Worm (Caenorhabditis elegans) whole organism, young adult: ENCODE results near the gene smim-14.

ENCODE experiments used
- C06A6.2 ChIP-seq: fragments of 200-800 bp; sonication (Bioruptor generic); conservative IDR thresholded peaks from 2 replicates; pipeline ENCODE4 v1.3.6; 2022; ENCODE audit warnings: missing genetic modification characterization, missing compliant biosample characterization
- D2030.7 ChIP-seq: fragments of 200-800 bp; sonication (Bioruptor generic); IDR thresholded peaks from 2 replicates; pipeline ENCODE4 v1.3.6; 2022; ENCODE audit warnings: missing genetic modification reagents, missing genetic modification characterization, missing compliant biosample characterization
- F22D6.2 ChIP-seq: sonication (generic microtip); optimal IDR thresholded peaks from 2 replicates; lab custom pipeline; 2016; ENCODE audit warnings: mild to moderate bottlenecking, missing genetic modification characterization, missing compliant biosample characterization
- F33H1.4 ChIP-seq: fragments of 200-800 bp; sonication (Bioruptor generic); IDR thresholded peaks from 2 replicates; pipeline ENCODE4 v1.3.6; 2022; ENCODE audit warnings: missing genetic modification reagents, missing genetic modification characterization, missing compliant biosample characterization
- F55B11.4 ChIP-seq: sonication (generic microtip); optimal IDR thresholded peaks from 2 replicates; lab custom pipeline; 2016; ENCODE audit warnings: missing compliant biosample characterization, missing genetic modification characterization, borderline replicate concordance; ENCODE audit not compliant: insufficient read depth
- F57A8.1 ChIP-seq: fragments of 200-800 bp; sonication (Bioruptor generic); optimal IDR thresholded peaks from 2 replicates; lab custom pipeline; 2018; ENCODE audit warnings: mild to moderate bottlenecking, missing genetic modification characterization, moderate library complexity, missing compliant biosample characterization
- F57C9.4 ChIP-seq: sonication (generic microtip); optimal IDR thresholded peaks from 2 replicates; lab custom pipeline; 2017; ENCODE audit warnings: mild to moderate bottlenecking, missing genetic modification characterization, missing compliant biosample characterization
- Y53F4B.3 ChIP-seq: fragments of 200-800 bp; sonication (Bioruptor generic); IDR thresholded peaks from 2 replicates; pipeline ENCODE4 v1.3.6; 2022; ENCODE audit warnings: missing genetic modification reagents, missing genetic modification characterization, missing compliant biosample characterization
- Y56A3A.18 ChIP-seq: fragments of 200-800 bp; sonication (Bioruptor generic); IDR thresholded peaks from 2 replicates; pipeline ENCODE4 v1.3.6; 2022; ENCODE audit warnings: missing genetic modification reagents, missing genetic modification characterization, missing compliant biosample characterization
- attf-3 ChIP-seq: fragments of 200-800 bp; sonication (Bioruptor generic); conservative IDR thresholded peaks from 2 replicates; pipeline ENCODE4 v1.3.6; 2022; ENCODE audit warnings: missing genetic modification reagents, missing genetic modification characterization, missing compliant biosample characterization
- bed-2 ChIP-seq: fragments of 200-800 bp; sonication (Bioruptor generic); IDR thresholded peaks from 2 replicates; pipeline ENCODE4 v1.3.6; 2022; ENCODE audit warnings: missing genetic modification reagents, missing genetic modification characterization, missing compliant biosample characterization
- cebp-2 ChIP-seq: fragments of 200-800 bp; sonication (Bioruptor generic); IDR thresholded peaks from 2 replicates; pipeline ENCODE4 v1.3.6; 2022; ENCODE audit warnings: missing genetic modification characterization, missing compliant biosample characterization
- ceh-79 ChIP-seq: sonication (generic microtip); optimal IDR thresholded peaks from 2 replicates; lab custom pipeline; 2017; ENCODE audit warnings: mild to moderate bottlenecking, missing genetic modification characterization, missing compliant biosample characterization
- ceh-91 ChIP-seq: fragments of 200-800 bp; sonication (Bioruptor generic); IDR thresholded peaks from 2 replicates; pipeline ENCODE4 v1.3.6; 2022; ENCODE audit warnings: missing genetic modification reagents, missing genetic modification characterization, missing compliant biosample characterization
- efl-1 ChIP-seq: fragments of 150-350 bp; optimal IDR thresholded peaks from 2 replicates; lab custom pipeline; 2014; ENCODE audit warnings: missing biosample characterization, missing genetic modification reagents, missing genetic modification characterization
- ets-4 ChIP-seq: fragments of 200-800 bp; sonication (Bioruptor generic); optimal IDR thresholded peaks from 2 replicates; lab custom pipeline; 2018; ENCODE audit warnings: mild to moderate bottlenecking, missing genetic modification characterization, missing compliant biosample characterization
- him-1 ChIP-seq: sonication (generic microtip); optimal IDR thresholded peaks from 2 replicates; lab custom pipeline; 2016; ENCODE audit warnings: missing genotype, missing genetic modification reagents, missing genetic modification characterization, missing compliant biosample characterization
- hlh-12 ChIP-seq: sonication (generic microtip); optimal IDR thresholded peaks from 2 replicates; lab custom pipeline; 2016; ENCODE audit warnings: missing genetic modification characterization, missing compliant biosample characterization
- hmg-1.2 ChIP-seq: fragments of 200-800 bp; sonication (Bioruptor generic); IDR thresholded peaks from 2 replicates; pipeline ENCODE4 v1.3.6; 2022; ENCODE audit warnings: missing genetic modification reagents, missing genetic modification characterization, missing compliant biosample characterization
- lin-35 ChIP-seq, 3 experiments: fragments of 150-350 bp in 2 of 3; sonication (generic microtip) in 1 of 3; optimal IDR thresholded peaks; 2 replicates each; lab custom pipeline; 2014 to 2018; ENCODE audit warnings: missing biosample characterization in 3 of 3, missing genetic modification characterization in 3 of 3, missing genetic modification reagents in 3 of 3
- lin-54 ChIP-seq: fragments of 200-800 bp; sonication (Bioruptor generic); optimal IDR thresholded peaks from 2 replicates; lab custom pipeline; 2018; ENCODE audit warnings: mild to moderate bottlenecking, missing genetic modification characterization, missing compliant biosample characterization
- lsl-1 ChIP-seq: fragments of 200-800 bp; sonication (Bioruptor generic); optimal IDR thresholded peaks from 2 replicates; lab custom pipeline; 2018; ENCODE audit warnings: mild to moderate bottlenecking, missing genetic modification characterization, moderate library complexity, missing compliant biosample characterization
- madf-3 ChIP-seq: fragments of 200-800 bp; sonication (Bioruptor generic); IDR thresholded peaks from 2 replicates; pipeline ENCODE4 v1.3.6; 2022; ENCODE audit warnings: missing genetic modification reagents, missing genetic modification characterization, missing compliant biosample characterization
- madf-8 ChIP-seq: fragments of 200-800 bp; sonication (Bioruptor generic); conservative IDR thresholded peaks from 2 replicates; pipeline ENCODE4 v1.3.6; 2022; ENCODE audit warnings: missing genetic modification reagents, missing genetic modification characterization, missing compliant biosample characterization
- mcd-1 ChIP-seq: fragments of 200-800 bp; sonication (Bioruptor generic); IDR thresholded peaks from 2 replicates; pipeline ENCODE4 v1.3.6; 2022; ENCODE audit warnings: missing genetic modification reagents, missing genetic modification characterization, missing compliant biosample characterization
- nfya-2 ChIP-seq: fragments of 200-800 bp; sonication (Bioruptor generic); IDR thresholded peaks from 2 replicates; pipeline ENCODE4 v1.3.6; 2022; ENCODE audit warnings: missing genetic modification reagents, missing genetic modification characterization, missing compliant biosample characterization
- nfyb-1 ChIP-seq: fragments of 200-800 bp; sonication (Bioruptor generic); IDR thresholded peaks from 2 replicates; pipeline ENCODE4 v1.3.6; 2022; ENCODE audit warnings: missing genetic modification reagents, missing genetic modification characterization, missing compliant biosample characterization
- nhr-120 ChIP-seq: fragments of 200-800 bp; sonication (Bioruptor generic); IDR thresholded peaks from 2 replicates; pipeline ENCODE4 v1.3.6; 2022; ENCODE audit warnings: missing genetic modification characterization, missing compliant biosample characterization
- nhr-179 ChIP-seq: sonication (generic microtip); optimal IDR thresholded peaks from 2 replicates; lab custom pipeline; 2016; ENCODE audit warnings: mild to moderate bottlenecking, missing genetic modification characterization, missing compliant biosample characterization
- nhr-80 ChIP-seq: sonication (generic microtip); optimal IDR thresholded peaks from 2 replicates; lab custom pipeline; 2016; ENCODE audit warnings: missing genetic modification characterization, missing compliant biosample characterization
- pbrm-1 ChIP-seq: fragments of 200-800 bp; sonication (Bioruptor generic); IDR thresholded peaks from 2 replicates; pipeline ENCODE4 v1.3.6; 2022; ENCODE audit warnings: missing genetic modification reagents, missing genetic modification characterization, missing compliant biosample characterization
- pha-4 ChIP-seq: fragments of 150-350 bp; sonication (generic microtip); optimal IDR thresholded peaks from 2 replicates; lab custom pipeline; 2014; ENCODE audit warnings: missing biosample characterization, missing genetic modification reagents, missing genetic modification characterization
- snpc-1.1 ChIP-seq: sonication (generic microtip); optimal IDR thresholded peaks from 2 replicates; lab custom pipeline; 2017; ENCODE audit warnings: missing genetic modification characterization, mild to moderate bottlenecking, missing compliant biosample characterization, antibody characterized with exemption, moderate library complexity, missing genotype, missing genetic modification reagents; ENCODE audit not compliant: insufficient read depth
- snpc-4 ChIP-seq, 5 experiments: fragments of 150-350 bp in 1 of 5; sonication (generic microtip) in 4 of 5; optimal IDR thresholded peaks; 2 replicates each; lab custom pipeline; 2014 to 2018; ENCODE audit warnings: missing genetic modification characterization in 5 of 5, missing biosample characterization in 3 of 5, antibody characterized with exemption in 2 of 5, mild to moderate bottlenecking in 2 of 5, missing compliant biosample characterization in 2 of 5, missing genotype in 2 of 5, moderate library complexity in 2 of 5, missing genetic modification reagents in 1 of 5
- somi-1 ChIP-seq: fragments of 200-800 bp; sonication (Bioruptor generic); optimal IDR thresholded peaks from 2 replicates; lab custom pipeline; 2018; ENCODE audit warnings: mild to moderate bottlenecking, missing genetic modification characterization, missing compliant biosample characterization
- tbp1 ChIP-seq: fragments of 200-800 bp; sonication (Bioruptor generic); optimal IDR thresholded peaks from 2 replicates; lab custom pipeline; 2018; ENCODE audit warnings: mild to moderate bottlenecking, missing genetic modification characterization, missing compliant biosample characterization
- tbx-9 ChIP-seq: sonication (generic microtip); optimal IDR thresholded peaks from 2 replicates; lab custom pipeline; 2016; ENCODE audit warnings: borderline replicate concordance, missing genetic modification characterization, inconsistent platforms, missing compliant biosample characterization
- unc-130 ChIP-seq: sonication (generic microtip); optimal IDR thresholded peaks from 2 replicates; lab custom pipeline; 2016; ENCODE audit warnings: missing genetic modification reagents, missing genetic modification characterization, missing compliant biosample characterization
- unc-62 ChIP-seq: fragments of 150-350 bp; optimal IDR thresholded peaks from 2 replicates; lab custom pipeline; 2014; ENCODE audit warnings: missing biosample characterization, missing genetic modification reagents, missing genetic modification characterization
- ztf-25 ChIP-seq: fragments of 200-800 bp; sonication (Bioruptor generic); IDR thresholded peaks from 2 replicates; pipeline ENCODE4 v1.3.6; 2022; ENCODE audit warnings: missing genetic modification reagents, missing genetic modification characterization, missing compliant biosample characterization
- ztf-26 ChIP-seq: sonication (generic microtip); optimal IDR thresholded peaks from 2 replicates; lab custom pipeline; 2017; ENCODE audit warnings: missing genetic modification characterization, missing compliant biosample characterization
- ztf-28 ChIP-seq: fragments of 200-800 bp; sonication (Bioruptor generic); IDR thresholded peaks from 2 replicates; pipeline ENCODE4 v1.3.6; 2022; ENCODE audit warnings: missing genetic modification reagents, missing genetic modification characterization, missing compliant biosample characterization
- ztf-6 ChIP-seq: fragments of 200-800 bp; sonication (Bioruptor generic); IDR thresholded peaks from 2 replicates; pipeline ENCODE4 v1.3.6; 2022; ENCODE audit warnings: missing genetic modification reagents, missing genetic modification characterization, missing compliant biosample characterization

The smim-14 gene

ce11 chrIII:3486055-3486454, 16.5 kb upstream of the smim-14 start:
- no peak for TF ChIP-seq ceh-79 (tag; lab: Kevin White, UChicago)

DNA sequence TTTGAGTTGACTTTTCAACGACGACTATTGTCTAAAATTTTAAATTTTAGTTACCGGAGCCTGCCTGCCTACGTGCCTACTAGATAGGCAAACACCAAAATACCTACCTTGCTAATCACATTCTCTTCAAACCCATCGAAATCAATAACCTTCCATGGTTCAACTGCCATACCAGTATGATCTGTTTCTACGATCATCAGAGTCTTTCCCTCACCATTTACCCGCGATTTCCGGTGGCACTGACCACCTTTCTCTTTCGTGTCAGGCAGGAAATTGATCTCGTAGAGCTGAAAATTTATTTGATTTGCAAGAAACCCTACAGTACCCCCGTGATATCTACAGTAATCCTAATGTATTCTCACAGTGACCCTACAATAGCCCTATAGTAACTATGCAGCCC, 15.4 kb upstream of the smim-14 start:
- no peak for TF ChIP-seq bed-2 (GFP tag; lab: Robert Waterston, UW)
- no peak for TF ChIP-seq F55B11.4 (tag; lab: Kevin White, UChicago)
- TF ChIP-seq nhr-120 (GFP tag; lab: Robert Waterston, UW) = no peak
- no peak for TF ChIP-seq F33H1.4 (GFP tag; lab: Robert Waterston, UW)
- no peak for TF ChIP-seq hlh-12 (tag; lab: Kevin White, UChicago)
- no peak for TF ChIP-seq cebp-2 (GFP tag; lab: Robert Waterston, UW)
- TF ChIP-seq nfya-2 (GFP tag; lab: Robert Waterston, UW) = no peak
- TF ChIP-seq ztf-25 (GFP tag; lab: Robert Waterston, UW) = no peak
- no peak for TF ChIP-seq unc-130
- TF ChIP-seq pha-4 (tag; lab: Kevin White, UChicago) = no peak
- no peak for TF ChIP-seq ets-4 (GFP tag; lab: Kevin White, UChicago)
- no peak for TF ChIP-seq tbx-9 (tag; lab: Kevin White, UChicago)
- no peak for TF ChIP-seq Y56A3A.18 (GFP tag; lab: Robert Waterston, UW)
- no peak for TF ChIP-seq madf-8 (GFP tag; lab: Robert Waterston, UW)
- TF ChIP-seq lsl-1 = no peak
- no peak for TF ChIP-seq nhr-179

DNA sequence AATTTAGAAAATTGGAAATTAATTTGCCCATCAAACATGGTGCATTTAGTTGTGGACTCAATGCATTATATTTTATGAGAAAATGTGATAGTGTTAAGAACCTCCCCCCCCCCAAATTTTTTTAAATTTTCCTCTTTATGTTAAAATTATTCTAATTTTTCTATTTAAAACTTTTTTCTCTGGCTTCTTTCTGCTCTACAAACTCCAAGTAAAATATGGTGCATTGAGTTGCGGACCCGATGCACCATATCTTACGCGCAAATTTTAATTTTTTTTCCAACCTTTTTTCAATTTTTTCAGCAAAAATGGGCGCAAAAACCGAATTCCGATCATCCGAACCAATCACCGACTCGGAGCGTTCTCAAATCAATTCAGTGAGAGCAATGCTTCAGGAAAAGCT, 12.7 kb upstream of the smim-14 start, which contains the start of gene C34C12.6:
TSS of gene C34C12.6 (plus strand) at position 301 of the 400 bp plus-strand sequence.
- TF ChIP-seq Y53F4B.3 (GFP tag; lab: Robert Waterston, UW) (no peak), attf-3 (GFP tag; lab: Robert Waterston, UW) (no peak), lin-54 (GFP tag; lab: Kevin White, UChicago) (no peak), C06A6.2 (GFP tag; lab: Robert Waterston, UW) (no peak), ztf-6 (GFP tag; lab: Robert Waterston, UW) (no peak), unc-62 (no peak)

ce11 chrIII:3480950-3481349, 11.4 kb upstream of the smim-14 start:
- TF ChIP-seq efl-1 (GFP tag; lab: Kevin White, UChicago) (no peak), madf-8 (GFP tag; lab: Robert Waterston, UW) (no peak), madf-3 (GFP tag; lab: Robert Waterston, UW) (no peak)

ce11 chrIII:3480236-3480635, 10.7 kb upstream of the smim-14 start:
- TF ChIP-seq hmg-1.2 (GFP tag; lab: Robert Waterston, UW) = no peak
- no peak for TF ChIP-seq ceh-91 (GFP tag; lab: Robert Waterston, UW)
- no peak for TF ChIP-seq him-1 (tag; lab: Kevin White, UChicago)
- no peak for TF ChIP-seq snpc-1.1 (tag; lab: Kevin White, UChicago)
- TF ChIP-seq snpc-4 (GFP tag; optimal IDR thresholded peaks at IDR 0.05; lab: Kevin White, UChicago) = no peak
- TF ChIP-seq snpc-4 (tag; optimal IDR thresholded peaks at IDR 0.05; lab: Kevin White, UChicago) = no peak
- no peak for TF ChIP-seq D2030.7 (GFP tag; lab: Robert Waterston, UW)
- TF ChIP-seq ztf-26 (tag; lab: Kevin White, UChicago) = no peak
- TF ChIP-seq nhr-80 = no peak
- no peak for TF ChIP-seq F57A8.1 (GFP tag; lab: Kevin White, UChicago)
- TF ChIP-seq lin-35 (GFP tag; optimal IDR thresholded peaks at IDR 0.05; lab: Kevin White, UChicago) = no peak
- no peak for TF ChIP-seq mcd-1 (GFP tag; lab: Robert Waterston, UW)
- TF ChIP-seq tbp1 (GFP tag; lab: Kevin White, UChicago) = no peak
- TF ChIP-seq nfyb-1 (GFP tag; lab: Robert Waterston, UW) = no peak
- TF ChIP-seq F22D6.2 (tag; lab: Kevin White, UChicago) = no peak
- TF ChIP-seq pbrm-1 (GFP tag; lab: Robert Waterston, UW) = no peak
- no peak for TF ChIP-seq ztf-6 (GFP tag; lab: Robert Waterston, UW)
- no peak for TF ChIP-seq somi-1 (GFP tag; lab: Kevin White, UChicago)
- no peak for TF ChIP-seq ztf-28 (GFP tag; lab: Robert Waterston, UW)
- TF ChIP-seq F57C9.4 = no peak
